Worm (Caenorhabditis elegans) whole organism, L2 larva: ENCODE results near the gene gtap-1.

Experiments
- C34F6.9 ChIP-seq: fragments of 150-350 bp; optimal IDR thresholded peaks from 2 replicates; lab custom pipeline; 2014; ENCODE audit warnings: missing biosample characterization, missing genetic modification characterization
- F13H6.1 ChIP-seq: sonication (generic microtip); optimal IDR thresholded peaks from 2 replicates; lab custom pipeline; 2016; ENCODE audit warnings: missing genetic modification characterization, missing compliant biosample characterization
- R02D3.7 ChIP-seq: fragments of 150-350 bp; optimal IDR thresholded peaks from 2 replicates; lab custom pipeline; 2014; ENCODE audit warnings: missing biosample characterization, missing genetic modification characterization
- Y55F3AM.14 ChIP-seq: fragments of 200-800 bp; sonication (Bioruptor generic); optimal IDR thresholded peaks from 2 replicates; lab custom pipeline; 2018; ENCODE audit warnings: mild to moderate bottlenecking, missing genetic modification characterization, missing compliant biosample characterization
- ZK546.5 ChIP-seq: sonication (generic microtip); optimal IDR thresholded peaks from 2 replicates; lab custom pipeline; 2017; ENCODE audit warnings: missing biosample characterization, missing genetic modification characterization
- alr-1 ChIP-seq: fragments of 150-350 bp; optimal IDR thresholded peaks from 2 replicates; lab custom pipeline; 2014; ENCODE audit warnings: missing biosample characterization, missing genetic modification characterization
- ama-1 ChIP-seq: fragments of 150-350 bp; optimal IDR thresholded peaks from 2 replicates; lab custom pipeline; 2018; ENCODE audit warnings: inconsistent platforms
- blmp-1 ChIP-seq: sonication (generic microtip); optimal IDR thresholded peaks from 2 replicates; lab custom pipeline; 2017; ENCODE audit warnings: missing genetic modification characterization, mild to moderate bottlenecking, missing compliant biosample characterization, antibody characterized with exemption, moderate library complexity; ENCODE audit not compliant: insufficient read depth
- ceh-82 ChIP-seq: fragments of 150-350 bp; optimal IDR thresholded peaks from 2 replicates; lab custom pipeline; 2014; ENCODE audit warnings: missing biosample characterization, missing genetic modification characterization
- dmd-4 ChIP-seq: sonication (generic microtip); optimal IDR thresholded peaks from 2 replicates; lab custom pipeline; 2017; ENCODE audit warnings: missing biosample characterization, missing genetic modification characterization
- egl-27 ChIP-seq: sonication (generic microtip); optimal IDR thresholded peaks from 3 replicates; lab custom pipeline; 2017; ENCODE audit warnings: missing biosample characterization, missing genetic modification reagents, missing genetic modification characterization
- elt-1 ChIP-seq: fragments of 150-350 bp; optimal IDR thresholded peaks from 2 replicates; lab custom pipeline; 2014; ENCODE audit warnings: missing biosample characterization, missing genetic modification characterization
- fos-1 ChIP-seq: fragments of 150-350 bp; optimal IDR thresholded peaks from 2 replicates; lab custom pipeline; 2014; ENCODE audit warnings: missing biosample characterization, missing genetic modification characterization
- gmeb-1 ChIP-seq: fragments of 150-350 bp; optimal IDR thresholded peaks from 2 replicates; lab custom pipeline; 2014; ENCODE audit warnings: missing biosample characterization, missing genetic modification characterization
- lin-13 ChIP-seq: fragments of 150-350 bp; optimal IDR thresholded peaks from 2 replicates; lab custom pipeline; 2014; ENCODE audit warnings: missing biosample characterization, missing genetic modification reagents, missing genetic modification characterization
- lin-39 ChIP-seq: fragments of 150-350 bp; optimal IDR thresholded peaks from 2 replicates; lab custom pipeline; 2014; ENCODE audit warnings: missing biosample characterization, missing genetic modification reagents, missing genetic modification characterization
- lsy-2 ChIP-seq, 2 experiments: fragments of 150-350 bp in 1 of 2; sonication (generic microtip) in 1 of 2; optimal IDR thresholded peaks; 2 replicates each; lab custom pipeline; 2014 to 2017; ENCODE audit warnings: missing biosample characterization in 2 of 2, missing genetic modification characterization in 2 of 2
- mab-5 ChIP-seq: fragments of 150-350 bp; optimal IDR thresholded peaks from 2 replicates; lab custom pipeline; 2014; ENCODE audit warnings: missing biosample characterization, missing genetic modification characterization
- mbf-1 ChIP-seq: sonication (generic microtip); optimal IDR thresholded peaks from 2 replicates; lab custom pipeline; 2017; ENCODE audit warnings: missing biosample characterization, missing genetic modification characterization
- mdl-1 ChIP-seq, 2 experiments: fragments of 150-350 bp in 1 of 2; sonication (generic microtip) in 1 of 2; optimal IDR thresholded peaks; 2 replicates each; lab custom pipeline; 2017; ENCODE audit warnings: missing biosample characterization in 2 of 2, missing genetic modification characterization in 2 of 2
- nhr-11 ChIP-seq: fragments of 150-350 bp; optimal IDR thresholded peaks from 2 replicates; lab custom pipeline; 2014; ENCODE audit warnings: missing biosample characterization, missing genetic modification characterization
- nhr-129 ChIP-seq: fragments of 150-350 bp; optimal IDR thresholded peaks from 2 replicates; lab custom pipeline; 2014; ENCODE audit warnings: missing biosample characterization, missing genetic modification characterization
- nhr-21 ChIP-seq: fragments of 150-350 bp; optimal IDR thresholded peaks from 2 replicates; lab custom pipeline; 2014; ENCODE audit warnings: missing biosample characterization, missing genetic modification characterization
- nhr-23 ChIP-seq: fragments of 150-350 bp; optimal IDR thresholded peaks from 2 replicates; lab custom pipeline; 2014; ENCODE audit warnings: missing biosample characterization, missing genetic modification reagents, missing genetic modification characterization
- nhr-237 ChIP-seq: fragments of 150-350 bp; optimal IDR thresholded peaks from 2 replicates; lab custom pipeline; 2014; ENCODE audit warnings: missing biosample characterization, missing genetic modification characterization
- nhr-25 ChIP-seq: fragments of 150-350 bp; sonication (generic microtip); optimal IDR thresholded peaks from 3 replicates; lab custom pipeline; 2014; ENCODE audit warnings: missing biosample characterization, missing genetic modification characterization
- nhr-6 ChIP-seq: fragments of 150-350 bp; optimal IDR thresholded peaks from 2 replicates; lab custom pipeline; 2014; ENCODE audit warnings: missing biosample characterization, missing genetic modification characterization
- nhr-77 ChIP-seq: fragments of 150-350 bp; optimal IDR thresholded peaks from 2 replicates; lab custom pipeline; 2014; ENCODE audit warnings: missing biosample characterization, missing genetic modification characterization
- peb-1 ChIP-seq: fragments of 150-350 bp; optimal IDR thresholded peaks from 2 replicates; lab custom pipeline; 2014; ENCODE audit warnings: missing biosample characterization, missing genetic modification characterization
- sem-4 ChIP-seq: fragments of 150-350 bp; optimal IDR thresholded peaks from 2 replicates; lab custom pipeline; 2014; ENCODE audit warnings: missing biosample characterization, missing genetic modification reagents, missing genetic modification characterization
- skn-1 ChIP-seq: sonication (generic microtip); optimal IDR thresholded peaks from 2 replicates; lab custom pipeline; 2017; ENCODE audit warnings: missing biosample characterization, missing genetic modification characterization
- sma-3 ChIP-seq: sonication (generic microtip); optimal IDR thresholded peaks from 2 replicates; lab custom pipeline; 2016; ENCODE audit warnings: missing genetic modification reagents, missing genetic modification characterization, missing compliant biosample characterization
- sma-9 ChIP-seq, 2 experiments: fragments of 150-350 bp in 1 of 2; sonication (generic microtip) in 1 of 2; optimal IDR thresholded peaks; 2 replicates each; lab custom pipeline; 2014 to 2016; ENCODE audit warnings: missing genetic modification characterization in 2 of 2, mild to moderate bottlenecking in 1 of 2, missing biosample characterization in 1 of 2, missing compliant biosample characterization in 1 of 2, missing genetic modification reagents in 1 of 2, moderate library complexity in 1 of 2
- snpc-4 ChIP-seq: fragments of 150-350 bp; optimal IDR thresholded peaks from 2 replicates; lab custom pipeline; 2014; ENCODE audit warnings: missing biosample characterization, missing genetic modification characterization
- unc-39 ChIP-seq: fragments of 150-350 bp; optimal IDR thresholded peaks from 2 replicates; lab custom pipeline; 2014; ENCODE audit warnings: missing biosample characterization, missing genetic modification characterization
- unc-55 ChIP-seq: fragments of 150-350 bp; sonication (generic microtip); optimal IDR thresholded peaks from 3 replicates; lab custom pipeline; 2014; ENCODE audit warnings: missing biosample characterization, missing genetic modification reagents, missing genetic modification characterization
- unc-62 ChIP-seq: fragments of 150-350 bp; optimal IDR thresholded peaks from 2 replicates; lab custom pipeline; 2014; ENCODE audit warnings: missing biosample characterization, missing genetic modification reagents, missing genetic modification characterization
- zag-1 ChIP-seq: fragments of 150-350 bp; optimal IDR thresholded peaks from 2 replicates; lab custom pipeline; 2014; ENCODE audit warnings: missing biosample characterization, missing genetic modification characterization
- ztf-1 ChIP-seq: fragments of 200-800 bp; sonication (Bioruptor generic); conservative IDR thresholded peaks from 2 replicates; pipeline ENCODE4 v1.3.6; 2022; ENCODE audit warnings: missing genetic modification characterization, missing compliant biosample characterization
- ztf-11 ChIP-seq: sonication (generic microtip); optimal IDR thresholded peaks from 2 replicates; lab custom pipeline; 2017; ENCODE audit warnings: missing biosample characterization, missing genetic modification characterization
- ztf-4 ChIP-seq: fragments of 150-350 bp; optimal IDR thresholded peaks from 2 replicates; lab custom pipeline; 2014; ENCODE audit warnings: missing biosample characterization, missing genetic modification characterization

Gene gtap-1

DNA sequence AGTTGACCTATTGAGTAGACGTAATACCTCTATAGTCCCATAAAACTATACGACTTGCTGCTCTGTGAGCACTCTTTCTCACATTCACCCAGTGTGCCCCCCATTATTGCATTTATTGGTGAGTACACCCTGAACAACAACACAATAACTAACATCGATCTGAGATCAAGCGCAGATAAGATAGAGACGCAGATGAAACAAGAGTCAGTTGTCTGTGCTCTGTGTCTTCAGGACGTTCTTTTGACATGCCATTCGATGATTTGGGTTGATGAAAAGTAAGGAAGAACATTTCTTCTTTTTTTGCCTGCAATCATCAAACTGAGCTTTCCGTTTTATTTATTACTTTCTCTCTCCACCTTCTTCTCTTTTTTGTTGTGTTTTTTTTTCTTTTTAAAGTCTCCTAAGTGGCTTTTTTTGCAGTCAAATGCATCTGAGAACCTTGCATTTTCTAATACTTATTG lies 42.7 kb downstream of the gtap-1 start, which contains the start of gene lect-2:
Gene lect-2, plus strand, starts transcription at position 411 of the 461 bp plus-strand sequence.
- TF ChIP-seq C34F6.9 (tag; lab: Kevin White, UChicago), result peak; percentile 11
- peak; percentile 39 for TF ChIP-seq elt-1 (tag; lab: Kevin White, UChicago)
- TF ChIP-seq F13H6.1 (tag; lab: Kevin White, UChicago), result peak; percentile 22
- TF ChIP-seq nhr-11, result no peak
- TF ChIP-seq nhr-237 (tag; lab: Kevin White, UChicago), result no peak
- TF ChIP-seq lsy-2 (tag; optimal IDR thresholded peaks at IDR 0.05; lab: Kevin White, UChicago), result peak in 1 of 2 experiments; percentile 28
- TF ChIP-seq gmeb-1 (tag; lab: Kevin White, UChicago), result no peak
- peak; percentile 65 for TF ChIP-seq sma-9 (GFP tag; optimal IDR thresholded peaks at IDR 0.05; lab: Kevin White, UChicago)
- TF ChIP-seq sma-9 (tag; optimal IDR thresholded peaks at IDR 0.05; lab: Kevin White, UChicago), result no peak
- TF ChIP-seq nhr-21 (tag; lab: Kevin White, UChicago), result no peak
- TF ChIP-seq nhr-129 (tag; lab: Kevin White, UChicago), result peak; percentile 40
- TF ChIP-seq unc-55 (GFP tag; lab: Kevin White, UChicago), result no peak
- TF ChIP-seq ama-1 (lab: Kevin White, UChicago), result no peak

DNA sequence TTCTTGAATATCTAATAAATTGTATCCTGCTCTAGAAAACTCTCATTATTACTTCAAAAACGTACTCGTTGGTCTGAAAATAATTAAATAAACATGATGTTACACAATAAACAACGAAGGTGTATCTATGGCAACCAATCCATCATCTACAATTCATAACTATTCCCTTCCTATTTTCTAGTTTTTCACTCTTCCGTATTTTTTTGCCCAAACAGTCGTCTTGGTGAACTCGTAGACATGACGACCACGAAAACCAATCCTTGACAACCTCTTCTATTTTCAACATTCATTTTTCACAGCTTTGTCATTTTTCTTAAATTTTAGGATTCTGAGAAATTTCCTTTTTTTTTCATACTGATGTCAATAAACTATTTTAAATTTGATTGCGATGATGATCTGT lies 44.2 kb downstream of the gtap-1 start, which contains the start of gene K05F1.13:
Gene K05F1.13, plus strand, starts transcription at position 301 of the 400 bp plus-strand sequence.
- TF ChIP-seq sma-3 (GFP tag; lab: Kevin White, UChicago) (no peak), ceh-82 (tag; lab: Kevin White, UChicago) (no peak), gmeb-1 (tag; lab: Kevin White, UChicago) (no peak), unc-39 (no peak), dmd-4 (no peak), nhr-25 (tag; lab: Kevin White, UChicago) (no peak), nhr-23 (no peak), nhr-21 (tag; lab: Kevin White, UChicago) (no peak), mab-5 (tag; lab: Kevin White, UChicago) (no peak), egl-27 (no peak)

ce11 chrII:5785504-5785903 lies 47.5 kb downstream of the gtap-1 start:
- TF ChIP-seq nhr-11 (no peak), blmp-1 (tag; lab: Kevin White, UChicago) (no peak), mdl-1 (tag; optimal IDR thresholded peaks at IDR 0.05; lab: Kevin White, UChicago) (no peak), ztf-1 (GFP tag; lab: Robert Waterston, UW) (no peak), ZK546.5 (tag; lab: Kevin White, UChicago) (no peak), peb-1 (tag; lab: Kevin White, UChicago) (no peak), dmd-4 (no peak)

- TF ChIP-seq skn-1 (tag; lab: Kevin White, UChicago), result no peak
- TF ChIP-seq sem-4, result peak; percentile 26
- no peak for TF ChIP-seq ztf-1 (GFP tag; lab: Robert Waterston, UW)
- TF ChIP-seq ama-1 (lab: Kevin White, UChicago), result no peak
- no peak for TF ChIP-seq mab-5 (tag; lab: Kevin White, UChicago)
- peak; percentile 10 for TF ChIP-seq unc-55 (GFP tag; lab: Kevin White, UChicago)
- no peak for TF ChIP-seq dmd-4
- TF ChIP-seq peb-1 (tag; lab: Kevin White, UChicago), result no peak
- peak; percentile 59 for TF ChIP-seq nhr-129 (tag; lab: Kevin White, UChicago)
- TF ChIP-seq nhr-25 (tag; lab: Kevin White, UChicago), result no peak
- TF ChIP-seq mbf-1, result no peak
- TF ChIP-seq nhr-77 (tag; lab: Kevin White, UChicago), result no peak
- TF ChIP-seq egl-27, result no peak
- no peak for TF ChIP-seq alr-1
- no peak for TF ChIP-seq R02D3.7 (tag; lab: Kevin White, UChicago)
- no peak for TF ChIP-seq unc-62
- TF ChIP-seq elt-1 (tag; lab: Kevin White, UChicago), result no peak
- TF ChIP-seq sma-9 (GFP tag; optimal IDR thresholded peaks at IDR 0.05; lab: Kevin White, UChicago), result peak; percentile 62
- no peak for TF ChIP-seq sma-9 (tag; optimal IDR thresholded peaks at IDR 0.05; lab: Kevin White, UChicago)
- TF ChIP-seq nhr-6 (tag; lab: Kevin White, UChicago), result no peak
- TF ChIP-seq snpc-4 (tag; lab: Kevin White, UChicago), result no peak
- TF ChIP-seq ztf-11 (tag; lab: Kevin White, UChicago), result no peak
- TF ChIP-seq nhr-23, result no peak
- TF ChIP-seq nhr-237 (tag; lab: Kevin White, UChicago), result no peak
- TF ChIP-seq ztf-4 (tag; lab: Kevin White, UChicago), result no peak
- TF ChIP-seq ceh-82 (tag; lab: Kevin White, UChicago), result no peak
- TF ChIP-seq C34F6.9 (tag; lab: Kevin White, UChicago), result peak; percentile 21
- TF ChIP-seq Y55F3AM.14 (GFP tag; lab: Kevin White, UChicago), result peak; percentile 70
- TF ChIP-seq lin-39, result no peak
- TF ChIP-seq sma-3 (GFP tag; lab: Kevin White, UChicago), result peak; percentile 63
- no peak for TF ChIP-seq zag-1
- TF ChIP-seq lin-13 (GFP tag; lab: Kevin White, UChicago), result peak; percentile 70
- peak; percentile 29 for TF ChIP-seq fos-1 (tag; lab: Kevin White, UChicago)
- no peak for TF ChIP-seq nhr-11
- TF ChIP-seq unc-39, result no peak
These were observed 50.8 kb downstream of the gtap-1 start, which contains the start of gene K05F1.6 for ce11 chrII:5781935-5782921. TSS of gene K05F1.6 (plus strand) at chrII:5782520.
